Fruit fly (Drosophila melanogaster) whole organism, embryonic: ENCODE measurements around the gene GlyRS.

Source experiments
- Atf-2 ChIP-seq: fragments of 200-800 bp; sonication (Bioruptor generic); optimal IDR thresholded peaks from 2 replicates; lab custom pipeline; 2016; ENCODE audit warnings: missing biosample characterization, missing genetic modification characterization
- CG13123 ChIP-seq: fragments of 200-800 bp; sonication (Bioruptor generic); optimal IDR thresholded peaks from 2 replicates; lab custom pipeline; 2016; ENCODE audit warnings: missing biosample characterization, missing genetic modification characterization
- CG13624 ChIP-seq: fragments of 200-800 bp; sonication (Bioruptor generic); optimal IDR thresholded peaks from 2 replicates; lab custom pipeline; 2016; ENCODE audit warnings: missing biosample characterization, missing genetic modification characterization
- CG14965 ChIP-seq: fragments of 200-800 bp; sonication (Bioruptor generic); optimal IDR thresholded peaks from 2 replicates; lab custom pipeline; 2016; ENCODE audit warnings: missing biosample characterization, missing genetic modification characterization, borderline replicate concordance
- CG15269 ChIP-seq: fragments of 200-800 bp; sonication (Bioruptor generic); optimal IDR thresholded peaks from 2 replicates; lab custom pipeline; 2018; ENCODE audit warnings: missing biosample characterization, mild to moderate bottlenecking, missing genetic modification characterization, moderate library complexity
- CG17186 ChIP-seq: fragments of 200-800 bp; sonication (Bioruptor generic); optimal IDR thresholded peaks from 3 replicates; lab custom pipeline; 2017; ENCODE audit warnings: missing biosample characterization, missing genetic modification reagents, missing genetic modification characterization
- CG17328 ChIP-seq: fragments of 200-800 bp; sonication (Bioruptor generic); IDR thresholded peaks from 2 replicates; pipeline ENCODE4 v1.3.6; 2022; ENCODE audit warnings: missing biosample characterization, missing genetic modification characterization
- CG17612 ChIP-seq: fragments of 200-800 bp; sonication (Bioruptor generic); IDR thresholded peaks from 2 replicates; pipeline ENCODE4 v1.3.6; 2022; ENCODE audit warnings: missing biosample characterization, missing genetic modification characterization
- CG18476 ChIP-seq: fragments of 200-800 bp; sonication (Bioruptor generic); optimal IDR thresholded peaks from 2 replicates; lab custom pipeline; 2016; ENCODE audit warnings: missing biosample characterization, mild to moderate bottlenecking, missing genetic modification characterization
- CG30020 ChIP-seq: fragments of 200-800 bp; optimal IDR thresholded peaks from 2 replicates; lab custom pipeline; 2019; ENCODE audit warnings: missing biosample characterization, mild to moderate bottlenecking, missing genetic modification characterization, moderate library complexity
- CG31441 ChIP-seq: fragments of 200-800 bp; sonication (Bioruptor generic); IDR thresholded peaks from 2 replicates; pipeline ENCODE4 v1.3.6; 2022; ENCODE audit warnings: missing biosample characterization, missing genetic modification characterization
- CG42726 ChIP-seq: fragments of 200-800 bp; sonication (Bioruptor generic); IDR thresholded peaks from 2 replicates; pipeline ENCODE4 v1.3.6; 2022; ENCODE audit warnings: missing biosample characterization, missing genetic modification characterization; ENCODE audit not compliant: partially characterized antibody
- CG6765 ChIP-seq: fragments of 200-800 bp; sonication (Bioruptor generic); optimal IDR thresholded peaks from 3 replicates; lab custom pipeline; 2017; ENCODE audit warnings: missing biosample characterization, mild to moderate bottlenecking, missing genetic modification characterization
- CG7556 ChIP-seq: fragments of 200-800 bp; sonication (Bioruptor generic); optimal IDR thresholded peaks from 2 replicates; lab custom pipeline; 2017; ENCODE audit warnings: missing biosample characterization, mild to moderate bottlenecking, missing genetic modification characterization
- CG7745 ChIP-seq: fragments of 200-800 bp; sonication (Bioruptor generic); optimal IDR thresholded peaks from 2 replicates; lab custom pipeline; 2018; ENCODE audit warnings: missing biosample characterization, mild to moderate bottlenecking, missing genetic modification characterization, moderate library complexity
- CG7839 ChIP-seq: fragments of 200-800 bp; sonication (Bioruptor generic); optimal IDR thresholded peaks from 3 replicates; lab custom pipeline; 2018; ENCODE audit warnings: missing biosample characterization, mild to moderate bottlenecking, missing genetic modification characterization, moderate library complexity
- CG8944 ChIP-seq: fragments of 200-800 bp; sonication (Bioruptor generic); optimal IDR thresholded peaks from 3 replicates; lab custom pipeline; 2016; ENCODE audit warnings: missing biosample characterization, missing genetic modification characterization
- Dll ChIP-seq: fragments of 200-800 bp; sonication (Bioruptor generic); IDR thresholded peaks from 4 replicates; pipeline ENCODE4 v1.3.6; 2022; ENCODE audit warnings: missing biosample characterization, missing genetic modification characterization; ENCODE audit not compliant: partially characterized antibody
- HHEX ChIP-seq: fragments of 200-800 bp; sonication (Bioruptor generic); optimal IDR thresholded peaks from 3 replicates; lab custom pipeline; 2017; ENCODE audit warnings: missing biosample characterization, mild to moderate bottlenecking, missing genetic modification characterization, missing genetic modification reagents
- Hmx ChIP-seq: fragments of 200-800 bp; sonication (Bioruptor generic); optimal IDR thresholded peaks from 2 replicates; lab custom pipeline; 2016; ENCODE audit warnings: missing biosample characterization, missing genetic modification characterization
- Lhr ChIP-seq: fragments of 200-800 bp; sonication (Bioruptor generic); optimal IDR thresholded peaks from 3 replicates; lab custom pipeline; 2017; ENCODE audit warnings: mild to moderate bottlenecking, missing biosample characterization, missing genetic modification reagents, missing genetic modification characterization
- NC2α ChIP-seq: fragments of 200-800 bp; sonication (Bioruptor generic); optimal IDR thresholded peaks from 2 replicates; lab custom pipeline; 2016; ENCODE audit warnings: missing biosample characterization, missing genetic modification characterization
- Ssrp ChIP-seq: fragments of 200-800 bp; sonication (Bioruptor generic); optimal IDR thresholded peaks from 2 replicates; lab custom pipeline; 2018; ENCODE audit warnings: missing biosample characterization, mild to moderate bottlenecking, missing genetic modification characterization, moderate library complexity
- TFAM ChIP-seq: fragments of 200-800 bp; sonication (Bioruptor generic); optimal IDR thresholded peaks from 2 replicates; lab custom pipeline; 2017; ENCODE audit warnings: missing biosample characterization, missing genetic modification characterization, inconsistent platforms
- al ChIP-seq: fragments of 200-800 bp; sonication (Bioruptor generic); IDR thresholded peaks from 2 replicates; pipeline ENCODE4 v1.3.6; 2022; ENCODE audit warnings: missing biosample characterization, missing genetic modification characterization
- ara ChIP-seq: fragments of 200-800 bp; sonication (Bioruptor generic); IDR thresholded peaks from 2 replicates; pipeline ENCODE4 v1.3.6; 2022; ENCODE audit warnings: missing biosample characterization, missing genetic modification characterization
- bab2 ChIP-seq: fragments of 200-800 bp; sonication (Bioruptor generic); optimal IDR thresholded peaks from 2 replicates; lab custom pipeline; 2016; ENCODE audit warnings: missing biosample characterization, missing genetic modification characterization
- cato ChIP-seq: fragments of 200-800 bp; sonication (Bioruptor generic); optimal IDR thresholded peaks from 2 replicates; lab custom pipeline; 2016; ENCODE audit warnings: missing biosample characterization, missing genetic modification characterization, borderline replicate concordance
- crol ChIP-seq: fragments of 200-800 bp; sonication (Bioruptor generic); IDR thresholded peaks from 2 replicates; pipeline ENCODE4 v1.3.6; 2022; ENCODE audit warnings: missing biosample characterization, missing genetic modification characterization
- dati ChIP-seq: fragments of 200-800 bp; sonication (Bioruptor generic); IDR thresholded peaks from 2 replicates; pipeline ENCODE4 v1.3.6; 2022; ENCODE audit warnings: missing biosample characterization, missing genetic modification characterization
- fd64A ChIP-seq: fragments of 200-800 bp; sonication (Bioruptor generic); optimal IDR thresholded peaks from 3 replicates; lab custom pipeline; 2018; ENCODE audit warnings: missing biosample characterization, mild to moderate bottlenecking, missing genetic modification characterization
- jigr1 ChIP-seq: fragments of 200-800 bp; sonication (Bioruptor generic); IDR thresholded peaks from 3 replicates; pipeline ENCODE4 v1.3.6; 2022; ENCODE audit warnings: missing biosample characterization, missing genetic modification characterization
- jumu ChIP-seq: fragments of 200-800 bp; sonication (Bioruptor generic); optimal IDR thresholded peaks from 3 replicates; lab custom pipeline; 2016; ENCODE audit warnings: missing biosample characterization, missing genetic modification characterization
- kni ChIP-seq: fragments of 200-800 bp; sonication (Bioruptor generic); optimal IDR thresholded peaks from 3 replicates; lab custom pipeline; 2017; ENCODE audit warnings: mild to moderate bottlenecking, missing biosample characterization, missing genetic modification reagents, missing genetic modification characterization
- knrl ChIP-seq: fragments of 200-800 bp; sonication (Bioruptor generic); IDR thresholded peaks from 3 replicates; pipeline ENCODE4 v1.3.6; 2022; ENCODE audit warnings: missing biosample characterization, missing genetic modification characterization; ENCODE audit not compliant: partially characterized antibody
- otp ChIP-seq: fragments of 200-800 bp; sonication (Bioruptor generic); IDR thresholded peaks from 3 replicates; pipeline ENCODE4, ENCODE4 v1.3.6; 2022; ENCODE audit warnings: missing biosample characterization, missing genetic modification characterization
- peb ChIP-seq: fragments of 200-800 bp; sonication (Bioruptor generic); IDR thresholded peaks from 2 replicates; pipeline ENCODE4 v1.3.6; 2022; ENCODE audit warnings: missing biosample characterization, missing genetic modification characterization
- prd ChIP-seq, 3 experiments: fragments of >200 bp in 2 of 3; fragments of 200-800 bp in 1 of 3; sonication (Bioruptor generic) in 1 of 3; optimal IDR thresholded peaks in 2 of 3; IDR thresholded peaks in 1 of 3; 2 replicates in 2 of 3; 3 replicates in 1 of 3; pipeline versions ENCODE4 v1.3.6 to Lab custom; 2017 to 2022; ENCODE audit warnings: missing biosample characterization in 1 of 3, missing genetic modification characterization in 1 of 3
- salm ChIP-seq: fragments of 200-800 bp; sonication (Bioruptor generic); optimal IDR thresholded peaks from 2 replicates; lab custom pipeline; 2018; ENCODE audit warnings: missing biosample characterization, mild to moderate bottlenecking, missing genetic modification characterization
- sim ChIP-seq: fragments of 200-800 bp; sonication (Bioruptor generic); IDR thresholded peaks from 2 replicates; pipeline ENCODE4 v1.3.6; 2022; ENCODE audit warnings: missing biosample characterization, missing genetic modification characterization
- slou ChIP-seq: fragments of 200-800 bp; sonication (Bioruptor generic); optimal IDR thresholded peaks from 3 replicates; lab custom pipeline; 2016; ENCODE audit warnings: missing biosample characterization, missing genetic modification characterization
- so ChIP-seq: fragments of 200-800 bp; sonication (Bioruptor generic); IDR thresholded peaks from 3 replicates; pipeline ENCODE4 v1.3.6; 2022; ENCODE audit warnings: missing biosample characterization, missing genetic modification characterization
- stc ChIP-seq: fragments of 200-800 bp; sonication (Bioruptor generic); IDR thresholded peaks from 2 replicates; pipeline ENCODE4 v1.3.6; 2022; ENCODE audit warnings: missing biosample characterization, missing genetic modification characterization
- trh ChIP-seq: fragments of 200-800 bp; sonication (Bioruptor generic); optimal IDR thresholded peaks from 2 replicates; lab custom pipeline; 2016; ENCODE audit warnings: missing biosample characterization, missing genetic modification characterization
- tx ChIP-seq: fragments of 200-800 bp; sonication (Bioruptor generic); optimal IDR thresholded peaks from 2 replicates; lab custom pipeline; 2016; ENCODE audit warnings: missing biosample characterization, missing genetic modification characterization
- unc-4 ChIP-seq: fragments of 200-800 bp; sonication (Bioruptor generic); IDR thresholded peaks from 2 replicates; pipeline ENCODE4 v1.3.6; 2022; ENCODE audit warnings: missing biosample characterization, missing genetic modification characterization; ENCODE audit not compliant: partially characterized antibody
- wdn ChIP-seq: fragments of 200-800 bp; sonication (Bioruptor generic); IDR thresholded peaks from 2 replicates; pipeline ENCODE4 v1.3.6; 2022; ENCODE audit warnings: missing biosample characterization, missing genetic modification characterization
- zen ChIP-seq: fragments of 200-800 bp; sonication (Bioruptor generic); optimal IDR thresholded peaks from 3 replicates; lab custom pipeline; 2018; ENCODE audit warnings: missing biosample characterization, mild to moderate bottlenecking, missing genetic modification characterization, moderate library complexity

GlyRS gene

DNA sequence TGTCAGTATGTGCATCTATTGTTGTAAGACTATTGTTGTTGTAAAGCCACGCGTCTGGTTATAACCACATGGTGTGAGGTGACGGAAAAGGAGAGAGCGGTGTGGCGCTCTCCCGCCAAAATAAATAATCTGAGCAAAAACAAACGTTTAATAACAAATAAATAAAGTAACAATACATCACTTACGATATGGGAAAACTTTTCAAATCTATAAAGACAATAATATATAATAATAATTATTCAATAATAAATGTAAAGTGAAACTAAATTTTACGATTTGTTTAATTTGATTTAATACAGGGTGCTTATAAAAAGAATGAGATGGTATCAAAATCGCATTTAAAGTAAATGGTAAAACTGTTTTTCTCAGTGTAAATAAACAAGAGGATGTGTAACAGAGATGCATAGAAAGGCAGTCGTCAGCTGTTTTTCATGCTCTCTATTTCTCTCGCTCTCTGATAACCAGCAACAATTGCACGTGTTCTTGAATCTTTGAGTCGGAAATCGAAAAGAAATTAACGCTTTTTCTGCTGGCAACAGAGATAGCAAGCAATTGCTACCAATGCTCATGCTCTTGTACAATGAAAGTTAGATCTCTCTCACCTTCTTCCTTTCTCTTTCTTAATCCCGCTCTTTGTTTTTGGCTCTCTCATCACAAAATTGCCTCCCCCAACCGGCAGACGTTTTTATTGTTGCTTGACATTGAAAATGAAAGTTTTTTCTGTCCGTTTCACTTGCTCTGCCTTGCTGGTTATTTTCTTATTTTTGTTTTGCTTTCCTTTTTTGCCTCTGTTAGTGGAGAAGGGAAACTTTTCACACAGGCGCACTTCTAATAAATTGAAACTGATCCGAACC lies 3.9 kb downstream of the GlyRS start (continued):
- TF ChIP-seq unc-4 (GFP tag; lab: Robert Waterston, UW) (no peak), salm (peak; percentile 88), jumu (GFP tag; lab: Kevin White, UChicago) (peak; percentile 3), kni (peak; percentile 91), Hmx (no peak), CG17612 (GFP tag; lab: Robert Waterston, UW) (no peak), NC2α (no peak), cato (GFP tag; lab: Kevin White, UChicago) (peak; percentile 56), CG30020 (tag; lab: Kevin White, UChicago) (peak; percentile 29), CG42726 (GFP tag; lab: Robert Waterston, UW) (no peak), CG18476 (GFP tag; lab: Kevin White, UChicago) (peak; percentile 76), trh (peak; percentile 12), CG13624 (GFP tag; lab: Kevin White, UChicago) (no peak), tx (GFP tag; lab: Kevin White, UChicago) (no peak), sim (GFP tag; lab: Robert Waterston, UW) (peak; percentile 89), al (peak; percentile 69), CG8944 (no peak), zen (tag; lab: Kevin White, UChicago) (peak; percentile 89), so (no peak), ara (GFP tag; lab: Robert Waterston, UW) (peak; percentile 69), peb (GFP tag; lab: Robert Waterston, UW) (peak; percentile 75), knrl (no peak), CG17328 (GFP tag; lab: Robert Waterston, UW) (peak; percentile 86), otp (GFP tag; lab: Robert Waterston, UW) (no peak), Lhr (GFP tag; lab: Kevin White, UChicago) (peak; percentile 38), HHEX (GFP tag; lab: Kevin White, UChicago) (peak; percentile 87), CG7745 (no peak), crol (GFP tag; lab: Robert Waterston, UW) (no peak; the same call in 1 of the 2 replicates), Dll (GFP tag; lab: Robert Waterston, UW) (peak; percentile 47; the same call in 3 of the 4 replicates), jigr1 (GFP tag; lab: Robert Waterston, UW) (0 out of 3 replicates have a peak, but pooled peaks have one; percentile 7), prd (optimal IDR thresholded peaks at IDR 0.05; lab: Kevin White, UChicago) (no peak), prd (GFP tag; IDR thresholded peaks at IDR 0.05; lab: Robert Waterston, UW) (peak; percentile 80), CG31441 (GFP tag; lab: Robert Waterston, UW) (peak; percentile 98), CG13123 (peak; percentile 4), CG17186 (GFP tag; lab: Kevin White, UChicago) (no peak), stc (GFP tag; lab: Robert Waterston, UW) (peak; percentile 93), CG14965 (GFP tag; lab: Kevin White, UChicago) (peak; percentile 5), bab2 (GFP tag; lab: Kevin White, UChicago) (peak; percentile 11), Atf-2 (peak; percentile 0), CG7839 (tag; lab: Kevin White, UChicago) (peak; percentile 87), slou (GFP tag; lab: Kevin White, UChicago) (no peak), wdn (GFP tag; lab: Robert Waterston, UW) (no peak), CG15269 (peak; percentile 82), TFAM (peak; percentile 35), Ssrp (tag; lab: Kevin White, UChicago) (peak; percentile 82), dati (GFP tag; lab: Robert Waterston, UW) (no peak), fd64A (GFP tag; lab: Kevin White, UChicago) (no peak), CG6765 (GFP tag; lab: Kevin White, UChicago) (peak; percentile 88), CG7556 (peak; percentile 93)
